Worm (Caenorhabditis elegans): ENCODE results near the gene clec-186.

- TF ChIP-seq med-1 (GFP tag; optimal IDR thresholded peaks at IDR 0.05; ENCODE audit: insufficient read depth) (no peak), flt-1 (GFP tag; IDR thresholded peaks at IDR 0.05) (no peak)
These were observed 3.9 kb downstream of the clec-186 start for ce11 chrIV:12869812-12870211.
